Fruit fly (Drosophila melanogaster) whole organism, wandering third instar larva: ENCODE results near the gene Pbp95.

ENCODE experiments used
- Dif ChIP-seq: fragments of 200-275, 200-300 bp; sonication (Bioruptor generic); optimal IDR thresholded peaks from 2 replicates; lab custom pipeline; 2018; ENCODE audit warnings: missing biosample characterization, missing genetic modification characterization; ENCODE audit not compliant: partially characterized antibody
- GATAd ChIP-seq: sonication (Bioruptor generic); optimal IDR thresholded peaks from 2 replicates; lab custom pipeline; 2016; ENCODE audit warnings: missing biosample characterization, missing genetic modification characterization
- Hnf4 ChIP-seq: fragments of 200-800 bp; sonication (Bioruptor generic); optimal IDR thresholded peaks from 2 replicates; lab custom pipeline; 2016; ENCODE audit warnings: missing biosample characterization, mild to moderate bottlenecking, missing genetic modification characterization
- Hr78 ChIP-seq: fragments of >200 bp; optimal IDR thresholded peaks from 2 replicates; lab custom pipeline; 2017; ENCODE audit warnings: missing biosample characterization, missing genetic modification characterization
- Jra ChIP-seq: sonication (Bioruptor generic); optimal IDR thresholded peaks from 2 replicates; lab custom pipeline; 2016; ENCODE audit warnings: missing biosample characterization, missing genetic modification characterization
- Myc ChIP-seq: fragments of >200 bp; optimal IDR thresholded peaks from 2 replicates; lab custom pipeline; 2017
- dmrt93B ChIP-seq: fragments of 200-800 bp; sonication (Bioruptor generic); optimal IDR thresholded peaks from 2 replicates; lab custom pipeline; 2018; ENCODE audit warnings: missing biosample characterization, mild to moderate bottlenecking, missing genetic modification characterization
- foxo ChIP-seq, 2 experiments: fragments of 200-800 bp; sonication (Bioruptor generic); optimal IDR thresholded peaks; 2 replicates in 1 of 2; 3 replicates in 1 of 2; lab custom pipeline; 2016 to 2017; ENCODE audit warnings: missing biosample characterization in 2 of 2, missing genetic modification characterization in 2 of 2
- h ChIP-seq: fragments of 200-800 bp; sonication (Bioruptor generic); optimal IDR thresholded peaks from 3 replicates; lab custom pipeline; 2016; ENCODE audit warnings: missing biosample characterization, mild to moderate bottlenecking, missing genetic modification characterization
- lola ChIP-seq: fragments of >200 bp; optimal IDR thresholded peaks from 2 replicates; lab custom pipeline; 2017; ENCODE audit warnings: missing biosample characterization, missing genetic modification characterization
- psq ChIP-seq: fragments of 200-800 bp; sonication (Bioruptor generic); optimal IDR thresholded peaks from 3 replicates; lab custom pipeline; 2017; ENCODE audit warnings: missing biosample characterization, mild to moderate bottlenecking, missing genetic modification characterization, moderate library complexity
- usp ChIP-seq: fragments of >200 bp; optimal IDR thresholded peaks from 2 replicates; lab custom pipeline; 2017; ENCODE audit warnings: missing biosample characterization, missing genetic modification characterization

- no peak for TF ChIP-seq Hr78 (GFP tag; lab: Kevin White, UChicago)
- TF ChIP-seq Myc (lab: Kevin White, UChicago): no peak
- no peak for TF ChIP-seq lola (GFP tag; lab: Kevin White, UChicago)
- TF ChIP-seq psq (GFP tag; lab: Kevin White, UChicago): no peak
- no peak for TF ChIP-seq foxo (GFP tag; optimal IDR thresholded peaks at IDR 0.05; lab: Kevin White, UChicago)
- no peak for TF ChIP-seq h (GFP tag; lab: Kevin White, UChicago)
- TF ChIP-seq Hnf4 (GFP tag; lab: Kevin White, UChicago): no peak
- no peak for TF ChIP-seq GATAd (GFP tag; lab: Kevin White, UChicago)
- no peak for TF ChIP-seq usp (GFP tag; lab: Kevin White, UChicago)
- no peak for TF ChIP-seq dmrt93B (GFP tag; lab: Kevin White, UChicago)
- no peak for TF ChIP-seq Dif
- TF ChIP-seq Jra: no peak
Observed at dm6 chr3R:7973049-7973448, 40.5 kb upstream of the Pbp95 start.
